Fruit fly (Drosophila melanogaster) whole organism, embryonic: Measurements from ENCODE around the gene Wwox.

Experiments used
- Adf1 ChIP-seq: fragments of 200-800 bp; sonication (Bioruptor generic); IDR thresholded peaks from 2 replicates; pipeline ENCODE4 v1.3.6; 2022; ENCODE audit warnings: missing biosample characterization, missing genetic modification characterization
- CG10431 ChIP-seq: fragments of 200-800 bp; sonication (Bioruptor generic); optimal IDR thresholded peaks from 3 replicates; lab custom pipeline; 2018; ENCODE audit warnings: missing biosample characterization, mild to moderate bottlenecking, missing genetic modification characterization
- CG11085 ChIP-seq: fragments of 200-800 bp; sonication (Bioruptor generic); IDR thresholded peaks from 2 replicates; pipeline ENCODE4 v1.3.6; 2022; ENCODE audit warnings: missing biosample characterization, missing genetic modification characterization
- CG11247 ChIP-seq: fragments of 200-800 bp; sonication (Bioruptor generic); IDR thresholded peaks from 2 replicates; pipeline ENCODE4 v1.3.6; 2022; ENCODE audit warnings: missing biosample characterization, missing genetic modification characterization
- CG13296 ChIP-seq: fragments of 200-800 bp; sonication (Bioruptor generic); optimal IDR thresholded peaks from 3 replicates; lab custom pipeline; 2018; ENCODE audit warnings: missing biosample characterization, mild to moderate bottlenecking, missing genetic modification characterization
- CG14014 ChIP-seq: fragments of 200-800 bp; sonication (Bioruptor generic); IDR thresholded peaks from 2 replicates; pipeline ENCODE4 v1.3.6; 2022; ENCODE audit warnings: missing biosample characterization, missing genetic modification characterization
- CG14965 ChIP-seq: fragments of 200-800 bp; sonication (Bioruptor generic); optimal IDR thresholded peaks from 2 replicates; lab custom pipeline; 2016; ENCODE audit warnings: missing biosample characterization, missing genetic modification characterization, borderline replicate concordance
- CG1602 ChIP-seq: fragments of 200-800 bp; sonication (Bioruptor generic); optimal IDR thresholded peaks from 3 replicates; lab custom pipeline; 2016; ENCODE audit warnings: missing biosample characterization, missing genetic modification characterization
- CG16863 ChIP-seq: fragments of 200-800 bp; sonication (Bioruptor generic); optimal IDR thresholded peaks from 3 replicates; lab custom pipeline; 2016; ENCODE audit warnings: missing biosample characterization, missing genetic modification characterization
- CG17186 ChIP-seq: fragments of 200-800 bp; sonication (Bioruptor generic); optimal IDR thresholded peaks from 3 replicates; lab custom pipeline; 2017; ENCODE audit warnings: missing biosample characterization, missing genetic modification reagents, missing genetic modification characterization
- CG2875 ChIP-seq: fragments of 200-800 bp; sonication (Bioruptor generic); optimal IDR thresholded peaks from 2 replicates; lab custom pipeline; 2017; ENCODE audit warnings: missing biosample characterization, mild to moderate bottlenecking, missing genetic modification characterization, missing genetic modification reagents
- CG4282 ChIP-seq: fragments of 200-800 bp; sonication (Bioruptor generic); optimal IDR thresholded peaks from 2 replicates; lab custom pipeline; 2016; ENCODE audit warnings: missing biosample characterization, missing genetic modification characterization
- CG43689 ChIP-seq: fragments of 200-800 bp; sonication (Bioruptor generic); IDR thresholded peaks from 2 replicates; pipeline ENCODE4 v1.3.6; 2022; ENCODE audit warnings: missing biosample characterization, missing genetic modification characterization
- CG4617 ChIP-seq: fragments of 200-800 bp; sonication (Bioruptor generic); optimal IDR thresholded peaks from 3 replicates; lab custom pipeline; 2016; ENCODE audit warnings: missing biosample characterization, missing genetic modification characterization, borderline replicate concordance
- CG8478 ChIP-seq: fragments of >200 bp; optimal IDR thresholded peaks from 2 replicates; lab custom pipeline; 2018
- CG9797 ChIP-seq: fragments of 200-800 bp; sonication (Bioruptor generic); optimal IDR thresholded peaks from 3 replicates; lab custom pipeline; 2018; ENCODE audit warnings: missing biosample characterization, mild to moderate bottlenecking, missing genetic modification characterization
- Dip3 ChIP-seq: fragments of 200-800 bp; sonication (Bioruptor generic); optimal IDR thresholded peaks from 3 replicates; lab custom pipeline; 2016; ENCODE audit warnings: missing biosample characterization, missing genetic modification characterization
- Fer3 ChIP-seq: fragments of 200-800 bp; sonication (Bioruptor generic); optimal IDR thresholded peaks from 2 replicates; lab custom pipeline; 2018; ENCODE audit warnings: missing biosample characterization, mild to moderate bottlenecking, missing genetic modification characterization, moderate library complexity
- HLH3B ChIP-seq: fragments of 200-800 bp; sonication (Bioruptor generic); IDR thresholded peaks from 2 replicates; pipeline ENCODE4 v1.3.6; 2022; ENCODE audit warnings: missing biosample characterization, missing genetic modification characterization
- Hr51 ChIP-seq, 2 experiments: fragments of 200-800 bp; sonication (Bioruptor generic); optimal IDR thresholded peaks; 2 replicates in 1 of 2; 3 replicates in 1 of 2; lab custom pipeline; 2016 to 2018; ENCODE audit warnings: missing biosample characterization in 2 of 2, missing genetic modification characterization in 2 of 2, mild to moderate bottlenecking in 1 of 2, moderate library complexity in 1 of 2
- Hsf ChIP-seq: fragments of 200-800 bp; sonication (Bioruptor generic); optimal IDR thresholded peaks from 3 replicates; lab custom pipeline; 2016; ENCODE audit warnings: missing biosample characterization, missing genetic modification characterization
- Jarid2 ChIP-seq: fragments of 200-800 bp; sonication (Bioruptor generic); optimal IDR thresholded peaks from 3 replicates; lab custom pipeline; 2017; ENCODE audit warnings: mild to moderate bottlenecking, missing biosample characterization, missing genetic modification reagents, missing genetic modification characterization
- MESR4 ChIP-seq: fragments of 200-800 bp; sonication (Bioruptor generic); optimal IDR thresholded peaks from 2 replicates; lab custom pipeline; 2018; ENCODE audit warnings: missing biosample characterization, mild to moderate bottlenecking, missing genetic modification characterization, moderate library complexity
- Myb ChIP-seq: fragments of 200-800 bp; sonication (Bioruptor generic); optimal IDR thresholded peaks from 2 replicates; lab custom pipeline; 2016; ENCODE audit warnings: missing biosample characterization, missing genetic modification characterization
- NC2α ChIP-seq: fragments of 200-800 bp; sonication (Bioruptor generic); optimal IDR thresholded peaks from 2 replicates; lab custom pipeline; 2016; ENCODE audit warnings: missing biosample characterization, missing genetic modification characterization
- Neu2 ChIP-seq: fragments of 200-800 bp; sonication (Bioruptor generic); optimal IDR thresholded peaks from 3 replicates; lab custom pipeline; 2016; ENCODE audit warnings: missing biosample characterization, missing genetic modification characterization, borderline replicate concordance
- Nf-YA ChIP-seq: fragments of 200-800 bp; sonication (Bioruptor generic); IDR thresholded peaks from 2 replicates; pipeline ENCODE4 v1.3.6; 2022; ENCODE audit warnings: missing biosample characterization, missing genetic modification characterization
- Oaz ChIP-seq: fragments of 200-800 bp; sonication (Bioruptor generic); IDR thresholded peaks from 2 replicates; pipeline ENCODE4 v1.3.6; 2022; ENCODE audit warnings: missing biosample characterization, missing genetic modification characterization
- Stat92E ChIP-seq, 3 experiments: fragments of >200 bp in 2 of 3; fragments of 200-800 bp in 1 of 3; sonication (Bioruptor generic) in 1 of 3; optimal IDR thresholded peaks; 2 replicates each; lab custom pipeline; 2017 to 2019; ENCODE audit warnings: missing biosample characterization in 3 of 3, missing genetic modification characterization in 3 of 3, mild to moderate bottlenecking in 1 of 3, moderate library complexity in 1 of 3
- abd-A ChIP-seq: fragments of 200-800 bp; sonication (Bioruptor generic); optimal IDR thresholded peaks from 3 replicates; lab custom pipeline; 2019; ENCODE audit warnings: missing biosample characterization, mild to moderate bottlenecking, missing genetic modification characterization, moderate library complexity
- ash1 ChIP-seq: fragments of 200-800 bp; sonication (Bioruptor generic); optimal IDR thresholded peaks from 2 replicates; lab custom pipeline; 2018; ENCODE audit warnings: missing biosample characterization, mild to moderate bottlenecking, missing genetic modification characterization
- bcd ChIP-seq: fragments of 200-800 bp; sonication (Bioruptor generic); optimal IDR thresholded peaks from 2 replicates; lab custom pipeline; 2017; ENCODE audit warnings: missing biosample characterization, mild to moderate bottlenecking, missing genetic modification characterization
- cad ChIP-seq: fragments of >200 bp; optimal IDR thresholded peaks from 2 replicates; lab custom pipeline; 2017; ENCODE audit warnings: missing biosample characterization, missing genetic modification characterization
- chn ChIP-seq: fragments of 200-800 bp; sonication (Bioruptor generic); optimal IDR thresholded peaks from 2 replicates; lab custom pipeline; 2016; ENCODE audit warnings: missing biosample characterization, missing genetic modification characterization
- crol ChIP-seq: fragments of 200-800 bp; sonication (Bioruptor generic); IDR thresholded peaks from 2 replicates; pipeline ENCODE4 v1.3.6; 2022; ENCODE audit warnings: missing biosample characterization, missing genetic modification characterization
- gro ChIP-seq: fragments of 200-800 bp; sonication (Bioruptor generic); optimal IDR thresholded peaks from 2 replicates; lab custom pipeline; 2016; ENCODE audit warnings: missing biosample characterization, missing genetic modification characterization
- gt ChIP-seq: fragments of 200-800 bp; sonication (Bioruptor generic); IDR thresholded peaks from 2 replicates; pipeline ENCODE4 v1.3.6; 2022; ENCODE audit warnings: missing biosample characterization, missing genetic modification characterization
- luna ChIP-seq: fragments of 200-800 bp; sonication (Bioruptor generic); optimal IDR thresholded peaks from 2 replicates; lab custom pipeline; 2016; ENCODE audit warnings: missing biosample characterization, missing genetic modification characterization
- maf-S ChIP-seq: fragments of 200-800 bp; sonication (Bioruptor generic); optimal IDR thresholded peaks from 2 replicates; lab custom pipeline; 2016; ENCODE audit warnings: missing biosample characterization, missing genetic modification characterization
- nmo ChIP-seq: fragments of 200-800 bp; sonication (Bioruptor generic); optimal IDR thresholded peaks from 2 replicates; lab custom pipeline; 2018; ENCODE audit warnings: missing biosample characterization, mild to moderate bottlenecking, missing genetic modification characterization, moderate library complexity
- nom ChIP-seq: fragments of 200-800 bp; sonication (Bioruptor generic); optimal IDR thresholded peaks from 2 replicates; lab custom pipeline; 2017; ENCODE audit warnings: missing biosample characterization, missing genetic modification characterization, mild to moderate bottlenecking, moderate library complexity, missing genetic modification reagents
- pfk ChIP-seq: fragments of 200-800 bp; sonication (Bioruptor generic); optimal IDR thresholded peaks from 2 replicates; lab custom pipeline; 2018; ENCODE audit warnings: missing biosample characterization, mild to moderate bottlenecking, missing genetic modification characterization, moderate library complexity
- pros ChIP-seq: fragments of 200-800 bp; sonication (Bioruptor generic); optimal IDR thresholded peaks from 3 replicates; lab custom pipeline; 2019; ENCODE audit warnings: missing biosample characterization, mild to moderate bottlenecking, missing genetic modification characterization, moderate library complexity
- sna ChIP-seq: fragments of 200-800 bp; sonication (Bioruptor generic); IDR thresholded peaks from 2 replicates; pipeline ENCODE4 v1.3.6; 2022; ENCODE audit warnings: missing biosample characterization, missing genetic modification characterization; ENCODE audit not compliant: partially characterized antibody
- stwl ChIP-seq: fragments of 200-800 bp; sonication (Bioruptor generic); optimal IDR thresholded peaks from 3 replicates; lab custom pipeline; 2018; ENCODE audit warnings: missing biosample characterization, mild to moderate bottlenecking, missing genetic modification characterization, moderate library complexity
- tna ChIP-seq: fragments of 200-800 bp; sonication (Bioruptor generic); IDR thresholded peaks from 2 replicates; pipeline ENCODE4 v1.3.6; 2022; ENCODE audit warnings: missing biosample characterization, missing genetic modification characterization; ENCODE audit not compliant: partially characterized antibody
- vvl ChIP-seq: fragments of 200-800 bp; sonication (Bioruptor generic); IDR thresholded peaks from 2 replicates; pipeline ENCODE4 v1.3.6; 2022; ENCODE audit warnings: missing biosample characterization, missing genetic modification characterization
- wek ChIP-seq: fragments of 200-800 bp; sonication (Bioruptor generic); optimal IDR thresholded peaks from 3 replicates; lab custom pipeline; 2018; ENCODE audit warnings: missing biosample characterization, mild to moderate bottlenecking, missing genetic modification characterization, moderate library complexity
- wor ChIP-seq: fragments of 200-800 bp; sonication (Bioruptor generic); IDR thresholded peaks from 2 replicates; pipeline ENCODE4 v1.3.6; 2022; ENCODE audit warnings: missing biosample characterization, missing genetic modification characterization
- yki ChIP-seq: fragments of >200 bp; optimal IDR thresholded peaks from 3 replicates; lab custom pipeline; 2018

The Wwox gene

dm6 chr2L:8042645-8043281 lies 38.7 kb upstream of the Wwox start, which contains the start of gene RpL36A (continued):
- TF ChIP-seq chn (GFP tag; lab: Kevin White, UChicago), result peak; percentile 54
- no peak for TF ChIP-seq stwl (tag; lab: Kevin White, UChicago)
- TF ChIP-seq gro (GFP tag; lab: Kevin White, UChicago), result no peak
- TF ChIP-seq pros (GFP tag; lab: Kevin White, UChicago), result no peak
- TF ChIP-seq CG11085, result peak; percentile 43; the same call in 1 of the 2 replicates
- TF ChIP-seq tna (GFP tag; lab: Robert Waterston, UW), result peak; percentile 76
- peak; percentile 61; the same call in 1 of the 2 replicates for TF ChIP-seq CG14014
- no peak for TF ChIP-seq CG43689 (GFP tag; lab: Robert Waterston, UW)
- peak; percentile 61 for TF ChIP-seq pfk
- no peak for TF ChIP-seq gt (GFP tag; lab: Robert Waterston, UW)
- TF ChIP-seq nmo (GFP tag; lab: Kevin White, UChicago), result peak; percentile 47
- TF ChIP-seq ash1 (GFP tag; lab: Kevin White, UChicago), result no peak
- peak in 1 of 3 experiments; percentile 79 for TF ChIP-seq Stat92E (GFP tag; optimal IDR thresholded peaks at IDR 0.05; lab: Kevin White, UChicago)
- TF ChIP-seq Jarid2 (GFP tag; lab: Kevin White, UChicago), result no peak
- TF ChIP-seq cad (GFP tag; lab: Kevin White, UChicago), result no peak
- TF ChIP-seq Hr51 (GFP tag; optimal IDR thresholded peaks at IDR 0.05; lab: Kevin White, UChicago), result peak; percentile 29 to 47
- TF ChIP-seq CG2875 (GFP tag; lab: Kevin White, UChicago), result peak; percentile 62
- TF ChIP-seq CG9797 (GFP tag; lab: Kevin White, UChicago), result peak; percentile 3
- TF ChIP-seq MESR4 (GFP tag; lab: Kevin White, UChicago), result peak; percentile 100
- TF ChIP-seq Adf1, result peak; percentile 22; the same call in 1 of the 2 replicates
- TF ChIP-seq CG1602 (GFP tag; lab: Kevin White, UChicago), result peak; percentile 29
- TF ChIP-seq CG10431 (GFP tag; lab: Kevin White, UChicago), result no peak
- TF ChIP-seq CG17186 (GFP tag; lab: Kevin White, UChicago), result peak; percentile 21
- peak; percentile 60 for TF ChIP-seq CG4282 (GFP tag; lab: Kevin White, UChicago)
- TF ChIP-seq Hsf (GFP tag; lab: Kevin White, UChicago), result peak; percentile 55
- no peak for TF ChIP-seq yki (lab: Kevin White, UChicago)
- TF ChIP-seq Neu2, result no peak
- no peak for TF ChIP-seq CG14965 (GFP tag; lab: Kevin White, UChicago)
- TF ChIP-seq nom (GFP tag; lab: Kevin White, UChicago), result peak; percentile 77
- TF ChIP-seq Dip3 (GFP tag; lab: Kevin White, UChicago), result no peak
- no peak for TF ChIP-seq CG16863 (GFP tag; lab: Kevin White, UChicago)
- TF ChIP-seq vvl (GFP tag; lab: Robert Waterston, UW), result peak; percentile 74
- TF ChIP-seq luna, result peak; percentile 39
- TF ChIP-seq Myb (GFP tag; lab: Kevin White, UChicago), result no peak
- peak; percentile 66 for TF ChIP-seq CG11247
- peak; percentile 82 for TF ChIP-seq wek
- 0 out of 2 replicates have a peak, but pooled peaks have one; percentile 22 for TF ChIP-seq sna
- no peak for TF ChIP-seq wor (GFP tag; lab: Robert Waterston, UW)
- no peak for TF ChIP-seq NC2α (GFP tag; lab: Kevin White, UChicago)
- TF ChIP-seq maf-S (GFP tag; lab: Kevin White, UChicago), result peak; percentile 69
- TF ChIP-seq CG13296 (GFP tag; lab: Kevin White, UChicago), result peak; percentile 75
- peak; percentile 58 for TF ChIP-seq bcd (GFP tag; lab: Kevin White, UChicago)
- TF ChIP-seq Fer3 (tag; lab: Kevin White, UChicago), result peak; percentile 68
- no peak for TF ChIP-seq abd-A (tag; lab: Kevin White, UChicago)
- TF ChIP-seq Nf-YA (GFP tag; lab: Robert Waterston, UW), result 0 out of 2 replicates have a peak, but pooled peaks have one; percentile 18
- TF ChIP-seq Oaz (GFP tag; lab: Robert Waterston, UW), result no peak
- TF ChIP-seq CG8478 (lab: Kevin White, UChicago), result no peak
- no peak for TF ChIP-seq CG4617
- no peak for TF ChIP-seq crol (GFP tag; lab: Robert Waterston, UW)
- 0 out of 2 replicates have a peak, but pooled peaks have one; percentile 36 for TF ChIP-seq HLH3B (GFP tag; lab: Robert Waterston, UW)
